Fruit fly (Drosophila melanogaster) Kc167 (cell line): ENCODE results near the gene Or19b.
"Not testable (repeated sequence)": the region's sequence is repeated elsewhere in the genome, so short reads cannot be mapped to it uniquely, and the experiment has no call there.

Experiments
- Myc ChIP-seq: fragments of >200 bp; optimal IDR thresholded peaks from 2 replicates; lab custom pipeline; 2017; ENCODE audit warnings: missing external identifiers
- Sin3A ChIP-seq: fragments of >200 bp; optimal IDR thresholded peaks from 2 replicates; lab custom pipeline; 2018; ENCODE audit warnings: missing external identifiers
- h ChIP-seq: fragments of >200 bp; optimal IDR thresholded peaks from 3 replicates; lab custom pipeline; 2018; ENCODE audit warnings: missing external identifiers
- insv ChIP-seq: fragments of >200 bp; optimal IDR thresholded peaks from 3 replicates; lab custom pipeline; 2018; ENCODE audit warnings: missing external identifiers
- psq ChIP-seq: fragments of >200 bp; optimal IDR thresholded peaks from 2 replicates; lab custom pipeline; 2017; ENCODE audit warnings: missing external identifiers
- ttk ChIP-seq: sonication (Bioruptor generic); optimal IDR thresholded peaks from 2 replicates; lab custom pipeline; 2017; ENCODE audit warnings: missing external identifiers

Or19b gene

DNA sequence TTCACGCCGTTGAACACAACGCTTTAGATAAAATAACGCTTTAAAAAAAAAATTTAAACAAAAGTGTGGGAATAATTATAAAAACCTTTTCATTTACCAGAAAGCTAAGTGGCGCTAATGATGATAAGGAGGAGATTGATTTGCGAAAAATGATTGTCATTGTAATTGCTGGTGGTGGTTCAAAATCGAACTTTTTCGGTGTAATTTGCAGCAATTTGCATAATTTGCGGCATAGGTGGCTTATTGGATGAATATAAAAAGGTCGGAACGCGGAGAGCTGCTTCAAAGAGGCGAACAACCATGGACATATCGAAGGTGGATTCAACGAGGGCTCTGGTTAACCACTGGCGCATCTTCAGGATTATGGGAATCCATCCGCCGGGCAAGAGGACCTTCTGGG, at the start of gene Or19b:
Gene Or19b (plus strand): TSS at position 301 of the 400 bp plus-strand sequence.
- not testable (repeated sequence) for TF ChIP-seq Myc; insv (lab: Kevin White, UChicago); h (lab: Kevin White, UChicago)

DNA sequence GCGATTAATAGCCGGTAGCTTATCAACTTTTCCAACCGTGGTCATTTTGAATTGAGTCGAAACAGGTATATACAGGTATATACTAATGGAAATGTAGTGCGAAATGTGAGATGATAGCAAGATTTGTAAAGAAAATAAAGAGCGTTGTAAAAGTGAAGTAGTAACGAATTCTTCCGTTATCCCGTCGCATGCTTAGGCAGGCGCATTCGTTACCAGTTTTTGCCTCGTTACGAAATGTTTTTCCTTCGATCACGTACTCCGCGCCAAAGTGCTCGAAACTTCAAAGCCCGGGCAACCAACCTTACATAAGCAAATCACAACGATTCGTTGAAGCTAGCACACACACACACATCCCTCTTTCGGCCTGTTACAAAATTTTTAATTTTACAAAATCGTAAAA, 43.2 kb upstream of the Or19b start, which contains the start of gene CG9570:
Gene CG9570 (plus strand): TSS at position 301 of the 400 bp plus-strand sequence.
- TF ChIP-seq Sin3A (lab: Kevin White, UChicago) = no peak

DNA sequence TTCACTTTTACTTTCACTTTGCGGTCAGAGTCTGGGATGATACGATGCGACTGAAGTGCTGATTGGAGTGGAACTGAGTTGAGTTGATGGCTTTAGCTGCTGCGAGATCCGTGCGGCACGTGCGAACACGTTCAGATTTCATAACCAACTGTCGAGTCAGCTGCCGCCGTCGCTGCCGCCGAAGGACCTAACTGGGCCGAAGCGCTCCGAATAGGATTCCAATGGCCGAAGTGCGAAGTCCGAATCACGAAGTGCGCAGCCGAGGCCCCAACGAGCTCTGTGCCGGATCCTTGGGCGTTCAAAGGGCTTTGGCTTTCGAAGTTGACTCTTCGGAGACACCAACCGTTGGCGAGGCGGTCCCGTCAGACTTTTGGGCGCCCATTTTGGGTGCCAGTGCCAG, 31.6 kb upstream of the Or19b start, which contains the start of gene Dop2R:
Gene Dop2R (minus strand): TSS at position 131 of the 400 bp plus-strand sequence.
- TF ChIP-seq psq (lab: Kevin White, UChicago) (no peak), insv (lab: Kevin White, UChicago) (no peak), h (lab: Kevin White, UChicago) (no peak), Myc (no peak), ttk (lab: Kevin White, UChicago) (no peak), Sin3A (lab: Kevin White, UChicago) (no peak)

- TF ChIP-seq Myc (no peak), h (lab: Kevin White, UChicago) (no peak), insv (lab: Kevin White, UChicago) (no peak), Sin3A (lab: Kevin White, UChicago) (no peak), ttk (lab: Kevin White, UChicago) (no peak), psq (lab: Kevin White, UChicago) (no peak)
These were observed 27.2 kb upstream of the Or19b start for dm6 chrX:20067017-20067416.

dm6 chrX:20083762-20084161, 10.4 kb upstream of the Or19b start:
- TF ChIP-seq h (lab: Kevin White, UChicago) (no peak), insv (lab: Kevin White, UChicago) (no peak), ttk (lab: Kevin White, UChicago) (no peak), Myc (no peak), psq (lab: Kevin White, UChicago) (no peak), Sin3A (lab: Kevin White, UChicago) (no peak)

DNA sequence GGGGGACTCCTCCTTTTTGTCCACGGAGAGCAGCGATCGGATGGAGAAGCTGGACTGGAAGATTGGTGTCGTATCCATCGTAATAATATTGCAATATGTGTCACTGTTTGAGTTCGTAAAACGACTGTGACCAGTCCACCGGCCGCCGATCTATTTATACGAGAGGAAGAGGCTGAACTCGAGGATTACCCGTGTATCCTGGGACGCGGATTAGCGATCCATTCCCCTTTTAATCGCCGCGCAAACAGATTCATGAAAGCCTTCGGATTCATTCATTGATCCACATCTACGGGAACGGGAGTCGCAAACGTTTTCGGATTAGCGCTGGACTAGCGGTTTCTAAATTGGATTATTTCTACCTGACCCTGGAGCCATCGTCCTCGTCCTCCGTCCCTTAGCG, 1.9 kb upstream of the Or19b start, which contains the start of gene fd19B:
Gene fd19B (minus strand): TSS at position 101 of the 400 bp plus-strand sequence.
- TF ChIP-seq Myc (no peak), psq (lab: Kevin White, UChicago) (no peak), ttk (lab: Kevin White, UChicago) (no peak), Sin3A (lab: Kevin White, UChicago) (no peak), h (lab: Kevin White, UChicago) (no peak), insv (lab: Kevin White, UChicago) (no peak)

DNA sequence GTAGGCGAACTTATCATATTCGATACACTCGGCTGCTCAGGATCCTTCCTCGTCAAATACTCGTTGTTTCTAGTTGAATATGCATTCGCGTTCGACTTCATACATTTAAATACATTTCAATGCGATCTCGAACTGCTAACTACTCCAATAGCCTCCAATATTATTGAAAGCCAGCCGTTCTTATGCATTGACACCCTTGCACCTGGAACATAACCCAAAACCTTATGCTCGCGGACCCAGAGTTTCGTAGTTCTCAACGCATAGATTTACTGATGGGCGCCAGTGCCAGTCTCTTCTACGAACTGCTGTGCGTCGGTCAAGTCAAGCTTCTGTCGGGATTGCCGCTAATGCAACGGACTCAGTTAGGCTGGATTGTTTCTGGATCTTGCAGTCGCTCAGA, 2.2 kb downstream of the Or19b start, which contains the start of gene CG42581:
Gene CG42581 (minus strand): TSS at position 101 of the 400 bp plus-strand sequence.
- TF ChIP-seq Sin3A (lab: Kevin White, UChicago); Myc; h (lab: Kevin White, UChicago): not testable (repeated sequence)

- TF ChIP-seq ttk (lab: Kevin White, UChicago) (no peak), psq (lab: Kevin White, UChicago) (no peak), Myc (no peak), h (lab: Kevin White, UChicago) (no peak), insv (lab: Kevin White, UChicago) (no peak), Sin3A (lab: Kevin White, UChicago) (no peak)
These were observed 10.8 kb downstream of the Or19b start for dm6 chrX:20104987-20105386.

dm6 chrX:20110475-20110874, 16.3 kb downstream of the Or19b start, which contains the start of gene karr:
karr (minus strand) TSS chrX:20110575.
- TF ChIP-seq insv (lab: Kevin White, UChicago) (no peak), Sin3A (lab: Kevin White, UChicago) (no peak), ttk (lab: Kevin White, UChicago) (no peak), Myc (no peak), h (lab: Kevin White, UChicago) (no peak), psq (lab: Kevin White, UChicago) (no peak)

DNA sequence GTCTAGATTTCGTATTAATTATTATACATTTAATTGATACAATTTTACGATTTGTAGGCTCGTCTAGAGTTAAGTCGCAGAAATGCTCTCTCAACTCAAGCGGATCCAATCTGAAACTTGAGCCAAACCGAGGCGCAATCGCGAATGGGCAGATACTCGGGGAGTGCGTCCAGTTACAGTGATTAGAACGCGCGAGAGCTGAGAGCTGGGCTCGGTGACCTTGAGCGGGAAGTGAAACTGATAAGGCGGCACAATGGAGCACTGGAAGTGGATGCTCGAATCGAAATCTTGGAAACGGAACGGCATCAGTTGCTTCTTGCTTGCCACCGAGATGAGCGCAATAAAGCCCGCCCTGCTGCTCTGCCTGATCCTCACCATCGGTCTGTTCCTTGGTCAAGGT, 28.0 kb downstream of the Or19b start, which contains the start of gene CG34331:
Gene CG34331 (plus strand): TSS at position 301 of the 400 bp plus-strand sequence.
- TF ChIP-seq psq (lab: Kevin White, UChicago) (no peak), h (lab: Kevin White, UChicago) (no peak), Sin3A (lab: Kevin White, UChicago) (no peak), ttk (lab: Kevin White, UChicago) (no peak), insv (lab: Kevin White, UChicago) (no peak), Myc (no peak)

DNA sequence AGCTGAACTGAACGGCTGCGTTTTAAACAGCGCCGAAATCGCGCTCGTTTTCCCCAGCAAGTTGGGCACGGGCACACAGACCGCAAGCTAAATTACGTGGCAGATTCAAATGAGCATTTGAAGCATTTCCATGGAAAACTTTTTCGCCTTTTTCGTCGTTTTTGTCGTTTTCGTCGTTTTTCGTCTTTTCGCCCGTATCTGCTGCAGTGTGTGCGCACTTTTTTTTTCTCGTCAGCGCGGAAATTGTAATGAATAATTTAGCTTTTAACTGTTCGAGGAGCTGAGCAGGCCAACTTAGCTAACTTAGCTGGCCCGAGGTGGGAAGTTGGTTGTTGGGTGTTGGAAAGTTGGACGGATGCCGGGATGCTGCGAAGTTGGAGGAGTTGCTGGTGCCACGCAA, 35.4 kb downstream of the Or19b start:
- TF ChIP-seq ttk (lab: Kevin White, UChicago) (no peak), h (lab: Kevin White, UChicago) (no peak), insv (lab: Kevin White, UChicago) (no peak), psq (lab: Kevin White, UChicago) (no peak), Sin3A (lab: Kevin White, UChicago) (no peak), Myc (no peak)

- no peak for TF ChIP-seq Sin3A (lab: Kevin White, UChicago)
- TF ChIP-seq insv (lab: Kevin White, UChicago) = no peak
- TF ChIP-seq ttk (lab: Kevin White, UChicago) = no peak
- TF ChIP-seq h (lab: Kevin White, UChicago) = no peak
- TF ChIP-seq Myc = no peak
- no peak for TF ChIP-seq psq (lab: Kevin White, UChicago)
These were observed 36.3 kb downstream of the Or19b start for dm6 chrX:20130486-20130885.
